Worm (Caenorhabditis elegans): Measurements from ENCODE around the gene fil-2.
A peak's percentile ranks its signal among the peaks of the same experiment; 100 is the strongest.

Gene fil-2

DNA sequence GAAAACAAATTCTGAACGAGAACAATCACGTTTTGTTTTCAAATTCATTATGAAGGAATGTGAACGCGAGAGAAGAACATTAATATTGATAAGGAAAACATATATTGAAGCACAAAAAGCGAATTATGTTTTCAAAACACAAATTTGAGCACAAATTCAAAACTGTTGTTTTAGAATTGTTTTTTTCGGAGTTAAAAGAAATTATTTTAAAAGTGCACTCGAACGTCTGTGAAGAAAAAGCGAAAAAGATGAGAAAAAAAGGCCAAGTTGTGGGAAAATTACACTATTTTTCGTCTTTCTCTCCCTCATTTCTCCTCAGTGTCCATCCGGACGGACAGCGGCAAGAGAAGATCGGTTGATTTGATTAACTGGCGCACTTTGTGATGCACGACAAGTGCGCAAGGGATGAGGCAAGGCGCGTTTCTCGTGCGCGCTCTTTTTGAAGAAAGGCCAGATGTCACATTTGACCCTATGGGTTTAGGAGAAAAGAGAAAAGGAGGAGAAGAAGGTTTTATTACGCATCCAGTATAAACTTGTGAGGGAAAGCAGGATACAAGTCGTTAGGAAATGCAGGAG lies 11.5 kb upstream of the fil-2 start, which contains the start of gene mrck-1 (continued):
- TF ChIP-seq nhr-76 (tag; optimal IDR thresholded peaks at IDR 0.05): no peak
- TF ChIP-seq mdl-1 (tag; optimal IDR thresholded peaks at IDR 0.05): no peak
- TF ChIP-seq ztf-4 (tag; optimal IDR thresholded peaks at IDR 0.05): peak; percentile 82
- peak; percentile 93 for TF ChIP-seq tbx-2 (tag; optimal IDR thresholded peaks at IDR 0.05)
- TF ChIP-seq nhr-11 (tag; optimal IDR thresholded peaks at IDR 0.05): peak; percentile 86
- TF ChIP-seq hmg-11 (tag; optimal IDR thresholded peaks at IDR 0.05): peak; percentile 92
- TF ChIP-seq pqm-1 (tag; optimal IDR thresholded peaks at IDR 0.05): no peak
- peak; percentile 86 for TF ChIP-seq lin-15B (tag; optimal IDR thresholded peaks at IDR 0.05)
- TF ChIP-seq nfya-1 (tag; optimal IDR thresholded peaks at IDR 0.05; ENCODE audit: insufficient read depth): peak; percentile 91
- TF ChIP-seq fkh-10 (GFP tag; optimal IDR thresholded peaks at IDR 0.05): peak; percentile 87
- no peak for TF ChIP-seq ama-1 (optimal IDR thresholded peaks at IDR 0.05)

DNA sequence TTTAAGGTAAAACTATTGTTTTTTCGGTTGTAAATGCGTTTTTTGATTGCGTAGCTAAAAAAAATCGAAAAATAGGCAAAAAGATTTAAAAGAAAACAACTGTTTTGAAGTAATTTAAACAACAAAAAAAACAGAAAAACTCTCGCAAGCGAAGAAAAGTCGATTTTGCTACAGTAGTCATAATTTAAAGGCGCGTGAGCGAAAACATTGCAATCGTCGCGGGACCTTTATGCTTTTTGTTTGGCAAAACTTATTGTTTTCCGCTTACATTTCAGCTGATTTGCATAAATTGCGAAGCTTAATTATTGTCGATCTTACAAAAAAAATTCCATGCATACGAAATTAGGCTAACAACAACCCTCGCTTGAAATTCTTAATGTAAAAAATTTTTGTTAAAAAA lies 10.9 kb upstream of the fil-2 start:
- TF ChIP-seq fos-1 (tag; optimal IDR thresholded peaks at IDR 0.05) (no peak), nhr-76 (tag; optimal IDR thresholded peaks at IDR 0.05) (no peak), skn-1 (tag; optimal IDR thresholded peaks at IDR 0.05) (no peak), unc-62 (GFP tag; optimal IDR thresholded peaks at IDR 0.05) (no peak), elt-1 (tag; optimal IDR thresholded peaks at IDR 0.05) (no peak), ama-1 (optimal IDR thresholded peaks at IDR 0.05) (no peak), lin-15B (tag; optimal IDR thresholded peaks at IDR 0.05) (no peak), nhr-25 (tag; optimal IDR thresholded peaks at IDR 0.05) (no peak)

DNA sequence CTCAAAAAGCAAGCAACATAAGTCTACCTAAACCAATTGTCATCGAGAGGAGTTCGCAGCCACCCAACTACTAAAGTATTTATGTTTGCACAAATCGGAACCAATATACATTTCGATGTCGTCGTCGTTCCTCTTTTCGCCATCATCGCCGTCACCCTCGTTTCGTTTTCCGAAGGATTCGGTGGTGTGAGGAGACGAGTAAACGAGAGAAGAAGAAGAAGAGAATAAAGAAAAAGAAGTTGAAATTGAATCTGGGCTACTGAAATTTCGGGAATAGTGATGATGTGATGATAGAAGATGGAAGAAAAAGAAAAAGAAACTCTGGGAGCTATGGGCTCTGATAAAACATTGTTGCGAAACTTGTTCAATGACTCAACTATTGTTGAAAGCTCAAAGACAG lies 10.3 kb upstream of the fil-2 start:
- TF ChIP-seq lin-15B (tag; optimal IDR thresholded peaks at IDR 0.05) (no peak), nhr-67 (tag; optimal IDR thresholded peaks at IDR 0.05) (no peak), elt-2 (tag; optimal IDR thresholded peaks at IDR 0.05) (no peak), eor-1 (tag; optimal IDR thresholded peaks at IDR 0.05) (no peak), nhr-237 (tag; optimal IDR thresholded peaks at IDR 0.05) (no peak), nhr-76 (tag; optimal IDR thresholded peaks at IDR 0.05) (no peak), ztf-4 (tag; optimal IDR thresholded peaks at IDR 0.05) (no peak), nhr-11 (tag; optimal IDR thresholded peaks at IDR 0.05) (no peak), pqm-1 (tag; optimal IDR thresholded peaks at IDR 0.05) (no peak), nhr-28 (tag; optimal IDR thresholded peaks at IDR 0.05) (no peak), daf-12 (tag; optimal IDR thresholded peaks at IDR 0.05) (no peak), nhr-25 (tag; optimal IDR thresholded peaks at IDR 0.05) (no peak), aly-2 (tag; optimal IDR thresholded peaks at IDR 0.05) (no peak), mml-1 (tag; optimal IDR thresholded peaks at IDR 0.05) (no peak), unc-62 (GFP tag; optimal IDR thresholded peaks at IDR 0.05) (no peak), tbx-2 (tag; optimal IDR thresholded peaks at IDR 0.05) (no peak), ama-1 (optimal IDR thresholded peaks at IDR 0.05) (no peak), ztf-11 (tag; optimal IDR thresholded peaks at IDR 0.05) (no peak), fkh-2 (tag; optimal IDR thresholded peaks at IDR 0.05) (no peak), fos-1 (tag; optimal IDR thresholded peaks at IDR 0.05) (no peak)

DNA sequence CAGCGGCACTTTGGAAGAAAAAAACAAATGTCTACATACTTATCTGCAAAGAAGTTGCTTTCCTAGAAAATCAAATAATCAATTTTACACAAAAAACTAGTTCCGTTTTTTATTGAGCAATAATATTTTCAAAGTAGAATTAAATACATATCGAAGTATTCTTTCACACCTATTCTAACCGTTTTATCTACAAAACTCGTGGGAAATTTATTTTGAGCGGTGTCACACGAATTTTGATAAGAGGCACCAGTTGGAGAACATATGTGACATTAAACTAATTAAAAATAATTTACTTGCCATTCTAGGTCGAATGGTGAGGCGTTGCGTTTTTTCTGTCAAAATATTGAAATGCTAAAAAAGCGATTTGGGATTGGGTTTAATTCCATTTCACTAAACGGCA lies 9.9 kb upstream of the fil-2 start:
- TF ChIP-seq ceh-28 (tag; optimal IDR thresholded peaks at IDR 0.05): no peak
- peak; percentile 61 for TF ChIP-seq elt-2 (tag; optimal IDR thresholded peaks at IDR 0.05)
- TF ChIP-seq lin-15B (tag; optimal IDR thresholded peaks at IDR 0.05): no peak
- TF ChIP-seq unc-62 (GFP tag; optimal IDR thresholded peaks at IDR 0.05): no peak
- no peak for TF ChIP-seq egl-5 (tag; optimal IDR thresholded peaks at IDR 0.05)
- peak; percentile 43 for TF ChIP-seq pha-4 (tag; optimal IDR thresholded peaks at IDR 0.05)
- no peak for TF ChIP-seq eor-1 (tag; optimal IDR thresholded peaks at IDR 0.05)
- TF ChIP-seq mdl-1 (tag; optimal IDR thresholded peaks at IDR 0.05): no peak
- TF ChIP-seq nhr-23 (tag; optimal IDR thresholded peaks at IDR 0.05): no peak
- no peak for TF ChIP-seq nhr-67 (tag; optimal IDR thresholded peaks at IDR 0.05)
- no peak for TF ChIP-seq ztf-4 (tag; optimal IDR thresholded peaks at IDR 0.05)
- TF ChIP-seq elt-1 (tag; optimal IDR thresholded peaks at IDR 0.05): no peak

DNA sequence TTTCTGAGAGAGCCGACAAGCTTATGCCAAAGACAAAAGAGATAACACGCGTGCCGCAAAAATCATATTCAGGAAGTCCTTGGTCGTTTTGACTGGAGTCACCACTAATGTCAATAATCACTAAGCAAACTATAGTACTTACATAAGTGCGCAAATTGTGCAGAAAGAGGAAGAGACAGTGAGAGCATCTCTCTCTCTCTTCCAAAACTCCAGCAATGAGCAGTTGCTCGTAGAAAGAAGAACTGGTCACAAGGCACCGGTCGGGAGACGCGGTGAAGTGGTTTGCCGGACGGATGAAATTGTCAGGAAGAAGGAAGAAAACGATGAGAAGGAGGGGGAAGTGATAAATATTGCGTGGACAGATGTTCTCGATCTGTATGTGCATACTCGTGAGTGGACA lies 8.7 kb upstream of the fil-2 start:
- TF ChIP-seq skn-1 (tag; optimal IDR thresholded peaks at IDR 0.05) (no peak), nfya-1 (tag; optimal IDR thresholded peaks at IDR 0.05; ENCODE audit: insufficient read depth) (peak; percentile 19), pha-4 (tag; optimal IDR thresholded peaks at IDR 0.05) (peak; percentile 67)

DNA sequence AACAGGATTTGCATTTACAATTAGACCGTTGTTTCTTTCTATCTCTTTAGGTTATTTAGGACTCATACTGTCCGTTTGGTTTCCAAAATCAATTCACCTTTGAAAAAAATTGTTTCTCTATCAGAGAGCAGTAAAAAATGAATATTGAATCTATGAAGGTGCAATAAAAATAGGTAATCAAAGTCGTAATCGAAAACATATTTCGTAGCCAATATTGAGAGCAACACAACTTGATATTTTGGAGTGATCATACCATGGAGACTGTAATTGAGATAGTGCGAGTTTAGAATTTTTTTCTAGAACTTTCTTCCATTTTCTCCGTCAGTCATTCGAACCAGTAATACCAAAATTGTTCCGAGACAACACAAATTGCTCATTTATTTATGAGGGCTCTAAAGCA lies 8.3 kb upstream of the fil-2 start, which contains the start of gene F31F7.2:
F31F7.2 (plus strand) TSS at position 301 of the 400 bp plus-strand sequence.
- no peak for TF ChIP-seq ZK546.5 (tag; optimal IDR thresholded peaks at IDR 0.05)
- TF ChIP-seq nhr-43 (tag; optimal IDR thresholded peaks at IDR 0.05; ENCODE audit: poor library complexity, severe bottlenecking): no peak
- no peak for TF ChIP-seq ceh-16 (tag; optimal IDR thresholded peaks at IDR 0.05)
- TF ChIP-seq pha-4 (tag; optimal IDR thresholded peaks at IDR 0.05): no peak
- TF ChIP-seq sea-2 (GFP tag; optimal IDR thresholded peaks at IDR 0.05): no peak
- no peak for TF ChIP-seq nhr-76 (tag; optimal IDR thresholded peaks at IDR 0.05)
- TF ChIP-seq nhr-77 (tag; optimal IDR thresholded peaks at IDR 0.05): no peak
- TF ChIP-seq elt-3 (tag; optimal IDR thresholded peaks at IDR 0.05): no peak
- no peak for TF ChIP-seq fos-1 (tag; optimal IDR thresholded peaks at IDR 0.05)
- TF ChIP-seq tbx-2 (tag; optimal IDR thresholded peaks at IDR 0.05): no peak
- TF ChIP-seq ztf-11 (tag; optimal IDR thresholded peaks at IDR 0.05): no peak
- TF ChIP-seq nhr-28 (tag; optimal IDR thresholded peaks at IDR 0.05): no peak
- no peak for TF ChIP-seq jun-1 (tag; optimal IDR thresholded peaks at IDR 0.05)
- TF ChIP-seq aly-2 (tag; optimal IDR thresholded peaks at IDR 0.05): no peak
- no peak for TF ChIP-seq nhr-23 (tag; optimal IDR thresholded peaks at IDR 0.05)
- TF ChIP-seq skn-1 (tag; optimal IDR thresholded peaks at IDR 0.05): no peak
- TF ChIP-seq zag-1 (tag; optimal IDR thresholded peaks at IDR 0.05): no peak
- no peak for TF ChIP-seq snpc-4 (tag; optimal IDR thresholded peaks at IDR 0.05)
